Worm (Caenorhabditis elegans): ENCODE measurements around the gene fbxa-196.
A peak's percentile ranks its signal among the peaks of the same experiment; 100 is the strongest.

Gene fbxa-196

ce11 chrV:6464765-6465164 is 16.3 kb downstream of the fbxa-196 start, which contains the start of gene unc-83:
unc-83 (plus strand) TSS chrV:6465065.
- no peak for TF ChIP-seq tab-1 (GFP tag; IDR thresholded peaks at IDR 0.05)
- TF ChIP-seq ref-1 (GFP tag; conservative IDR thresholded peaks at IDR 0.05): no peak

- TF ChIP-seq klf-2 (GFP tag; conservative IDR thresholded peaks at IDR 0.05) (no peak), flt-1 (GFP tag; IDR thresholded peaks at IDR 0.05) (no peak), tab-1 (GFP tag; IDR thresholded peaks at IDR 0.05) (no peak), ztf-29 (GFP tag; IDR thresholded peaks at IDR 0.05) (no peak), ref-1 (GFP tag; conservative IDR thresholded peaks at IDR 0.05) (no peak), med-1 (GFP tag; optimal IDR thresholded peaks at IDR 0.05; ENCODE audit: insufficient read depth) (no peak), cog-1 (tag; optimal IDR thresholded peaks at IDR 0.05) (no peak), ztf-23 (GFP tag; IDR thresholded peaks at IDR 0.05) (no peak), T22C8.4 (GFP tag; IDR thresholded peaks at IDR 0.05) (no peak)
These were observed 19.2 kb downstream of the fbxa-196 start for ce11 chrV:6467676-6468075.

- no peak for TF ChIP-seq ztf-23 (GFP tag; IDR thresholded peaks at IDR 0.05)
- TF ChIP-seq cog-1 (tag; optimal IDR thresholded peaks at IDR 0.05): no peak
- TF ChIP-seq ref-1 (GFP tag; conservative IDR thresholded peaks at IDR 0.05): no peak
- no peak for TF ChIP-seq klf-2 (GFP tag; conservative IDR thresholded peaks at IDR 0.05)
- TF ChIP-seq flt-1 (GFP tag; IDR thresholded peaks at IDR 0.05): no peak
- TF ChIP-seq med-1 (GFP tag; optimal IDR thresholded peaks at IDR 0.05; ENCODE audit: insufficient read depth): no peak
- TF ChIP-seq tab-1 (GFP tag; IDR thresholded peaks at IDR 0.05): no peak
- no peak for TF ChIP-seq T22C8.4 (GFP tag; IDR thresholded peaks at IDR 0.05)
- no peak for TF ChIP-seq ztf-29 (GFP tag; IDR thresholded peaks at IDR 0.05)
These were observed 22.8 kb downstream of the fbxa-196 start for ce11 chrV:6471208-6471607.

- TF ChIP-seq ztf-23 (GFP tag; IDR thresholded peaks at IDR 0.05) (no peak), klf-2 (GFP tag; conservative IDR thresholded peaks at IDR 0.05) (no peak)
These were observed 27.6 kb downstream of the fbxa-196 start for ce11 chrV:6476026-6476425.

- TF ChIP-seq flt-1 (GFP tag; IDR thresholded peaks at IDR 0.05): no peak
- no peak for TF ChIP-seq tab-1 (GFP tag; IDR thresholded peaks at IDR 0.05)
- peak; percentile 12 for TF ChIP-seq cog-1 (tag; optimal IDR thresholded peaks at IDR 0.05)
- no peak for TF ChIP-seq med-1 (GFP tag; optimal IDR thresholded peaks at IDR 0.05; ENCODE audit: insufficient read depth)
These were observed 36.7 kb downstream of the fbxa-196 start for ce11 chrV:6485109-6485508.

ce11 chrV:6487878-6488277 is 39.4 kb downstream of the fbxa-196 start:
- TF ChIP-seq ref-1 (GFP tag; conservative IDR thresholded peaks at IDR 0.05) (no peak), flt-1 (GFP tag; IDR thresholded peaks at IDR 0.05) (no peak), ztf-29 (GFP tag; IDR thresholded peaks at IDR 0.05) (no peak), cog-1 (tag; optimal IDR thresholded peaks at IDR 0.05) (no peak), med-1 (GFP tag; optimal IDR thresholded peaks at IDR 0.05; ENCODE audit: insufficient read depth) (no peak), klf-2 (GFP tag; conservative IDR thresholded peaks at IDR 0.05) (no peak), T22C8.4 (GFP tag; IDR thresholded peaks at IDR 0.05) (no peak), tab-1 (GFP tag; IDR thresholded peaks at IDR 0.05) (no peak), ztf-23 (GFP tag; IDR thresholded peaks at IDR 0.05) (no peak)

- TF ChIP-seq T22C8.4 (GFP tag; IDR thresholded peaks at IDR 0.05) (0 out of 2 replicates have a peak, but pooled peaks have one; percentile 12), ref-1 (GFP tag; conservative IDR thresholded peaks at IDR 0.05) (no peak)
These were observed 40.4 kb downstream of the fbxa-196 start, which contains the start of gene lec-10 for ce11 chrV:6488849-6489248. lec-10 (minus strand) TSS chrV:6489120.

ce11 chrV:6492497-6492896 is 44.0 kb downstream of the fbxa-196 start:
- TF ChIP-seq cog-1 (tag; optimal IDR thresholded peaks at IDR 0.05) (no peak), med-1 (GFP tag; optimal IDR thresholded peaks at IDR 0.05; ENCODE audit: insufficient read depth) (no peak), tab-1 (GFP tag; IDR thresholded peaks at IDR 0.05) (no peak), ztf-29 (GFP tag; IDR thresholded peaks at IDR 0.05) (no peak), T22C8.4 (GFP tag; IDR thresholded peaks at IDR 0.05) (no peak)

- TF ChIP-seq klf-2 (GFP tag; conservative IDR thresholded peaks at IDR 0.05): no peak
- TF ChIP-seq med-1 (GFP tag; optimal IDR thresholded peaks at IDR 0.05; ENCODE audit: insufficient read depth): no peak
- no peak for TF ChIP-seq tab-1 (GFP tag; IDR thresholded peaks at IDR 0.05)
- TF ChIP-seq ref-1 (GFP tag; conservative IDR thresholded peaks at IDR 0.05): no peak
- no peak for TF ChIP-seq flt-1 (GFP tag; IDR thresholded peaks at IDR 0.05)
- no peak for TF ChIP-seq cog-1 (tag; optimal IDR thresholded peaks at IDR 0.05)
- TF ChIP-seq ztf-23 (GFP tag; IDR thresholded peaks at IDR 0.05): no peak
- TF ChIP-seq T22C8.4 (GFP tag; IDR thresholded peaks at IDR 0.05): no peak
- no peak for TF ChIP-seq ztf-29 (GFP tag; IDR thresholded peaks at IDR 0.05)
These were observed 45.4 kb downstream of the fbxa-196 start, which contains the start of gene cpt-6 for ce11 chrV:6493821-6494220. cpt-6 (minus strand) TSS chrV:6493921.

ce11 chrV:6495353-6495752 is 46.9 kb downstream of the fbxa-196 start:
- TF ChIP-seq ztf-29 (GFP tag; IDR thresholded peaks at IDR 0.05) (no peak), klf-2 (GFP tag; conservative IDR thresholded peaks at IDR 0.05) (no peak), T22C8.4 (GFP tag; IDR thresholded peaks at IDR 0.05) (no peak), cog-1 (tag; optimal IDR thresholded peaks at IDR 0.05) (no peak), ztf-23 (GFP tag; IDR thresholded peaks at IDR 0.05) (no peak)

ce11 chrV:6496611-6497158 is 48.2 kb downstream of the fbxa-196 start, which contains the start of gene dgtr-1:
dgtr-1 (plus strand) TSS chrV:6497108.
- TF ChIP-seq ref-1 (GFP tag; conservative IDR thresholded peaks at IDR 0.05): no peak
- no peak for TF ChIP-seq tab-1 (GFP tag; IDR thresholded peaks at IDR 0.05)
- TF ChIP-seq ztf-23 (GFP tag; IDR thresholded peaks at IDR 0.05): no peak
- TF ChIP-seq cog-1 (tag; optimal IDR thresholded peaks at IDR 0.05): no peak
- TF ChIP-seq ztf-29 (GFP tag; IDR thresholded peaks at IDR 0.05): no peak
- no peak for TF ChIP-seq flt-1 (GFP tag; IDR thresholded peaks at IDR 0.05)
- TF ChIP-seq T22C8.4 (GFP tag; IDR thresholded peaks at IDR 0.05): no peak
- no peak for TF ChIP-seq klf-2 (GFP tag; conservative IDR thresholded peaks at IDR 0.05)
